Worm (Caenorhabditis elegans) whole organism, young adult: ENCODE data around the gene unc-62.

Experiments
- Y53G8AR.9 ChIP-seq: fragments of 200-800 bp; sonication (Bioruptor generic); conservative IDR thresholded peaks from 2 replicates; pipeline ENCODE4 v1.3.6; 2022; ENCODE audit warnings: missing genetic modification reagents, missing genetic modification characterization, missing compliant biosample characterization
- mes-4 ChIP-seq: sonication (generic microtip); optimal IDR thresholded peaks from 2 replicates; lab custom pipeline; 2016; ENCODE audit warnings: missing genotype, missing genetic modification characterization, missing compliant biosample characterization
- pha-4 ChIP-seq: fragments of 150-350 bp; sonication (generic microtip); optimal IDR thresholded peaks from 2 replicates; lab custom pipeline; 2014; ENCODE audit warnings: missing biosample characterization, missing genetic modification reagents, missing genetic modification characterization

ce11 chrV:4524327-4524726, 27.1 kb downstream of the unc-62 start:
- no peak for TF ChIP-seq Y53G8AR.9 (GFP tag; lab: Robert Waterston, UW)
- TF ChIP-seq pha-4, result no peak
- no peak for TF ChIP-seq mes-4 (tag; lab: Kevin White, UChicago)
